Worm (Caenorhabditis elegans): ENCODE measurements around the gene F32D1.8.

Gene F32D1.8

DNA sequence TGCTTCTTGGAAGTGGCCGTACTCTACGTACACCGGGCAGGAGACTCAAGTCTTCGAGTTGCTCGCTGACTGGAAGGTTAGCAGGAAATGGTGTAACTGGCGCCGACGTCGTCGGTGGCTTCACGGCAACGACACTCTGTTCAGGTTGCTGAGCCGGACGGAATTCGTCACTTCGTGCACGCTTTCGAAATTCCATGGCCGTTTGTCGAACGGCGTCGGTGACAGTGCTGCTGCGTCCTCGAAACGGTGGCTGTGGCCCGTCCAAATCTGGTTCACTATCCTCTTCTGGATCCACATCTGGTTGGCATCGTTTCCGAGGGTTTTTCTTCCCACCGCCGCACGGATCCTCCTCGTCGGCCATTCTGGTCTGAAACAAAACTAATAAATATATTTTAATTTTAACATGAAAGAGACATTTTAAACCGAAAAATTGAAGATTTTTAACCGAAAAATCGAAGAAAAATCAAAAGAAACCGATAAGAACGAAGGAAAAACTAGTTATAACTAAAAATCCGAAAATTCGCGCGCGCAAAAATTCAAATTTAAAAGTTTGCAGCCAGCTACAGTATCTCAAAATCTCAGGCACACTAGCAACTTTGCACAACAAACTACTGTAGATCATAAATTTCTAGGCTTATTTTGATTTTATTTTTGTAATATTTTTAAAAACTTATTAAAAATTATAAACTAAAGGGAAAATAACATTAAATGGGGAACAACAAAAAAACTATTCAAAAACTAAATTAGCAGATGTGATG lies 1.5 kb downstream of the F32D1.8 start, which contains the start of gene F32D1.7:
TSS of gene F32D1.7 (minus strand) at position 367 of the 758 bp plus-strand sequence.
- TF ChIP-seq ceh-82 (tag; optimal IDR thresholded peaks at IDR 0.05) (no peak), nhr-43 (tag; optimal IDR thresholded peaks at IDR 0.05; ENCODE audit: poor library complexity, severe bottlenecking) (no peak), elt-1 (tag; optimal IDR thresholded peaks at IDR 0.05) (no peak), tbx-2 (tag; optimal IDR thresholded peaks at IDR 0.05) (no peak), aly-2 (tag; optimal IDR thresholded peaks at IDR 0.05) (no peak), snpc-4 (tag; optimal IDR thresholded peaks at IDR 0.05) (no peak), ceh-9 (tag; optimal IDR thresholded peaks at IDR 0.05) (no peak), egl-27 (tag; optimal IDR thresholded peaks at IDR 0.05) (no peak), mdl-1 (tag; optimal IDR thresholded peaks at IDR 0.05) (no peak), fos-1 (tag; optimal IDR thresholded peaks at IDR 0.05) (no peak), elt-3 (tag; optimal IDR thresholded peaks at IDR 0.05) (no peak), eor-1 (tag; optimal IDR thresholded peaks at IDR 0.05) (no peak), ama-1 (optimal IDR thresholded peaks at IDR 0.05) (no peak), nfya-1 (tag; optimal IDR thresholded peaks at IDR 0.05; ENCODE audit: insufficient read depth) (no peak), lin-39 (tag; optimal IDR thresholded peaks at IDR 0.05) (no peak), nhr-76 (tag; optimal IDR thresholded peaks at IDR 0.05) (no peak), lin-15B (tag; optimal IDR thresholded peaks at IDR 0.05) (no peak), ztf-11 (tag; optimal IDR thresholded peaks at IDR 0.05) (no peak), ztf-4 (tag; optimal IDR thresholded peaks at IDR 0.05) (no peak), skn-1 (tag; optimal IDR thresholded peaks at IDR 0.05) (no peak)

DNA sequence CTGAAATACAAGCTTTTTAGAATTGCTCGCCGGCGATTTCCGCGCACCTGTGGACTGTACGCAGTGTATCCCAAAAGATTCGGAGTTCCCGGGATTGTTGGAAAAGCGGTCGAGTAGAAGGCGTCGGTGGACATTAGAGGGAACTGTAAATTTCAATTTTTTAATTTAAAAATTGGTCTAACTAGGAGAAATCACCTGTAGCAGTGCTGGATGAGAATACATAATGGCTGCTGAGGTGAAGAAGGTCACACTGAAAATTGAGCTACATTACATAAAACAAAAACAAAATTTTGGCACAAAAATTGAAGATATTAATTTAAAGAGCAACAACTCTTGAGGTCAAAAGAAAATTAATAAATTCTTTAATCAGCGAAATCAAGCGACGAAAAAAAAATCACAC lies 2.9 kb downstream of the F32D1.8 start, which contains the start of gene neg-1:
TSS of gene neg-1 (minus strand) at position 250 of the 400 bp plus-strand sequence.
- TF ChIP-seq ztf-4 (tag; optimal IDR thresholded peaks at IDR 0.05) (no peak), nhr-28 (tag; optimal IDR thresholded peaks at IDR 0.05) (no peak), lin-15B (tag; optimal IDR thresholded peaks at IDR 0.05) (no peak), fkh-10 (GFP tag; optimal IDR thresholded peaks at IDR 0.05) (no peak), nhr-67 (tag; optimal IDR thresholded peaks at IDR 0.05) (no peak), nhr-43 (tag; optimal IDR thresholded peaks at IDR 0.05; ENCODE audit: poor library complexity, severe bottlenecking) (no peak), pqm-1 (tag; optimal IDR thresholded peaks at IDR 0.05) (no peak), lsy-12 (tag; optimal IDR thresholded peaks at IDR 0.05) (no peak)

DNA sequence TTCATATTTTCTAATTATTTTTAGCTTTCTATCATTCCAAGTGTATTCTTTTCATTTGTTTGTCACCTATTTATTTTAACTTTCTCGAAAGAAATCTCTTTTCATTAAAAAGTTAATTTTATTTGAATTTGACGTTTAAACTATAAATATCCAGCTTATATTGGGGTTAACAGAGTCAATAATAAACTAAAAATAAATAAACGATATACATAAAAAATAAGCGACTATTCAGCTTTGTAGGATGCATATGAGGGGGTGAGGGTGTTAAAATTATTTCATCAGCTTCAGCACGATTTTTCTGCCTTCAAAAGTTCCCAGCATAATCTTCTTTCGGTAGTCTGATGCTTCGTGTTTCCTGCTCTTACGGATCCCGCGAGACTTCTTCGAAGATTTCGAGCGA lies 3.9 kb downstream of the F32D1.8 start:
- TF ChIP-seq elt-3 (tag; optimal IDR thresholded peaks at IDR 0.05) = no peak
- no peak for TF ChIP-seq nhr-67 (tag; optimal IDR thresholded peaks at IDR 0.05)
- no peak for TF ChIP-seq unc-39 (tag; optimal IDR thresholded peaks at IDR 0.05)
- no peak for TF ChIP-seq nhr-25 (tag; optimal IDR thresholded peaks at IDR 0.05)
- no peak for TF ChIP-seq tbx-2 (tag; optimal IDR thresholded peaks at IDR 0.05)
- no peak for TF ChIP-seq ztf-4 (tag; optimal IDR thresholded peaks at IDR 0.05)
- TF ChIP-seq jun-1 (tag; optimal IDR thresholded peaks at IDR 0.05) = no peak
- TF ChIP-seq nhr-76 (tag; optimal IDR thresholded peaks at IDR 0.05) = no peak
- no peak for TF ChIP-seq lin-39 (tag; optimal IDR thresholded peaks at IDR 0.05)
- no peak for TF ChIP-seq nhr-28 (tag; optimal IDR thresholded peaks at IDR 0.05)
- TF ChIP-seq sea-2 (GFP tag; optimal IDR thresholded peaks at IDR 0.05) = no peak
- no peak for TF ChIP-seq nfya-1 (tag; optimal IDR thresholded peaks at IDR 0.05; ENCODE audit: insufficient read depth)
- TF ChIP-seq aly-2 (tag; optimal IDR thresholded peaks at IDR 0.05) = no peak
- no peak for TF ChIP-seq egl-5 (tag; optimal IDR thresholded peaks at IDR 0.05)
- no peak for TF ChIP-seq ama-1 (optimal IDR thresholded peaks at IDR 0.05)
- TF ChIP-seq egl-27 (tag; optimal IDR thresholded peaks at IDR 0.05) = no peak
- TF ChIP-seq snpc-4 (tag; optimal IDR thresholded peaks at IDR 0.05) = no peak

DNA sequence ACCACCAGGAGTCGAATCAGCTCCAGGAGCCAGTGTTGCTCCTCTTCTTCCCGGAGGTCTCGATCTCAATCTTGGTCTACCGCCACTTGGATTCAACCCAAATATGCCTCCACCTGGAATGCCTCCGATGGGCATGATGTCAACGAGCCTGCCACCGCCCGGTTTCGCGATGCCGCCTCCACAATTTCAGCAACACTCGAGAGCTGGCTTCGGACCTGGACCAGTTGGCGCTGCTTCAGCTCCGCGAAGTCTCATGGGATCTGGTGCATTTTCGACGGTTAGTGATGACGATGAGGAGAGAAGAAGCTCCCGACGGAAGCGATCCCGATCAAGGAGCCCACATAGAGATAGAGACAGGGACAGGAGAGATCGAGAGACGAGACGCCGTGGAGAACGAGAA lies 4.5 kb downstream of the F32D1.8 start:
- TF ChIP-seq eor-1 (tag; optimal IDR thresholded peaks at IDR 0.05) = no peak
- no peak for TF ChIP-seq ceh-28 (tag; optimal IDR thresholded peaks at IDR 0.05)
- no peak for TF ChIP-seq nhr-23 (tag; optimal IDR thresholded peaks at IDR 0.05)
- no peak for TF ChIP-seq nhr-67 (tag; optimal IDR thresholded peaks at IDR 0.05)
- TF ChIP-seq ceh-82 (tag; optimal IDR thresholded peaks at IDR 0.05) = no peak
- TF ChIP-seq egl-5 (tag; optimal IDR thresholded peaks at IDR 0.05) = no peak
- TF ChIP-seq fos-1 (tag; optimal IDR thresholded peaks at IDR 0.05) = no peak
- no peak for TF ChIP-seq egl-27 (tag; optimal IDR thresholded peaks at IDR 0.05)
- no peak for TF ChIP-seq nhr-12 (tag; optimal IDR thresholded peaks at IDR 0.05)
- TF ChIP-seq fkh-10 (GFP tag; optimal IDR thresholded peaks at IDR 0.05) = no peak
- no peak for TF ChIP-seq nhr-77 (tag; optimal IDR thresholded peaks at IDR 0.05)
- no peak for TF ChIP-seq elt-2 (tag; optimal IDR thresholded peaks at IDR 0.05)
- TF ChIP-seq ztf-11 (tag; optimal IDR thresholded peaks at IDR 0.05) = no peak
- no peak for TF ChIP-seq hmg-11 (tag; optimal IDR thresholded peaks at IDR 0.05)
- TF ChIP-seq elt-3 (tag; optimal IDR thresholded peaks at IDR 0.05) = no peak
- no peak for TF ChIP-seq lsy-12 (tag; optimal IDR thresholded peaks at IDR 0.05)
- TF ChIP-seq snpc-4 (tag; optimal IDR thresholded peaks at IDR 0.05) = no peak

All from whole organism, L3 larva.